Fruit fly (Drosophila melanogaster): ENCODE data around the gene vig.

DNA sequence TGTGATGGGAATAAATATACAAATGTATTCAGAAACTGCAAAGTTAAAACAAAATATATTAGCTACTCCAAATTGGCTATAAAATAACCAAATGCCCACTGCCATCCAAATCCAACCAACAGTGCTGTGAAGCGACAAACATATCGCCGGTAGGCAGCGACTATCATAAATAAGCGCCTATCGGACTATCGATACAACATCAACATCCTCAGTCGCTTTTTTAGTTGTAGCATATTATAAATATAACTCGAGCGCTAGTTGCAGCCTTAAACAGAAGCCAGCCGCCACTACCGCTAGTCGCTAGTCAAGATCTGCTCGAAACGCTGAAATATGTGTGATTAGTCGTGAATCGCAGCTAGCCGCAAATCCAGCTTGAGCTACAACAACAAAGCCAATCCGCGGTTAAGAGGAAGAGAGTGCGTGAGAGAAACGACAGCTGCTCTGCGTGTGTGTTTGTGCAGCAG lies 30.8 kb downstream of the vig start:
- TF ChIP-seq CG13204 (GFP tag; optimal IDR thresholded peaks at IDR 0.05) (no peak), Pif1A (GFP tag; optimal IDR thresholded peaks at IDR 0.05) (no peak), CG10348 (GFP tag; IDR thresholded peaks at IDR 0.05) (no peak), fd96Ca (GFP tag; IDR thresholded peaks at IDR 0.05) (no peak), D1 (tag; optimal IDR thresholded peaks at IDR 0.05) (no peak), CG8159 (tag; optimal IDR thresholded peaks at IDR 0.05) (no peak), EcR (GFP tag; optimal IDR thresholded peaks at IDR 0.05) (no peak), Snoo (tag; optimal IDR thresholded peaks at IDR 0.05) (no peak), CG8301 (tag; optimal IDR thresholded peaks at IDR 0.05) (no peak), CG4496 (GFP tag; IDR thresholded peaks at IDR 0.05) (peak; percentile 42; the same call in 1 of the 3 replicates), Pif1B (GFP tag; optimal IDR thresholded peaks at IDR 0.05) (no peak)

All from whole organism, pupa.